Fruit fly (Drosophila melanogaster): Measurements from ENCODE around the gene CG14313.

Gene CG14313

dm6 chr3R:18227385-18227784 is 35.6 kb upstream of the CG14313 start:
- TF ChIP-seq Eip93F (GFP tag; optimal IDR thresholded peaks at IDR 0.05) (no peak), CG3919 (GFP tag; optimal IDR thresholded peaks at IDR 0.05) (no peak), net (GFP tag; optimal IDR thresholded peaks at IDR 0.05) (no peak), cyc (GFP tag; optimal IDR thresholded peaks at IDR 0.05) (no peak), fd85E (GFP tag; optimal IDR thresholded peaks at IDR 0.05) (no peak), Smox (GFP tag; optimal IDR thresholded peaks at IDR 0.05) (no peak), svp (GFP tag) (peak; percentile 95), acj6 (GFP tag; optimal IDR thresholded peaks at IDR 0.05) (no peak), Ets21C (GFP tag; optimal IDR thresholded peaks at IDR 0.05) (no peak), vri (GFP tag; optimal IDR thresholded peaks at IDR 0.05) (peak; percentile 49), dac (GFP tag; optimal IDR thresholded peaks at IDR 0.05) (no peak), Hr39 (GFP tag; optimal IDR thresholded peaks at IDR 0.05) (no peak), lz (GFP tag; optimal IDR thresholded peaks at IDR 0.05) (no peak), CG7368 (GFP tag; optimal IDR thresholded peaks at IDR 0.05) (no peak), pdm3 (GFP tag; optimal IDR thresholded peaks at IDR 0.05) (no peak), fd59A (GFP tag; optimal IDR thresholded peaks at IDR 0.05) (no peak)

- no peak for TF ChIP-seq CG3032 (tag; optimal IDR thresholded peaks at IDR 0.05)
- TF ChIP-seq eg (GFP tag; IDR thresholded peaks at IDR 0.05), result no peak
- no peak for TF ChIP-seq CG10631 (GFP tag; optimal IDR thresholded peaks at IDR 0.05)
- no peak for TF ChIP-seq fkh (GFP tag; optimal IDR thresholded peaks at IDR 0.05)
- no peak for TF ChIP-seq Sox14 (GFP tag; optimal IDR thresholded peaks at IDR 0.05)
- no peak for TF ChIP-seq CG34406 (GFP tag; optimal IDR thresholded peaks at IDR 0.05)
- no peak for TF ChIP-seq Sox15 (GFP tag; optimal IDR thresholded peaks at IDR 0.05)
- TF ChIP-seq Hr39 (GFP tag; optimal IDR thresholded peaks at IDR 0.05), result no peak
- TF ChIP-seq Hr4 (GFP tag; optimal IDR thresholded peaks at IDR 0.05), result no peak
- no peak for TF ChIP-seq CG15336 (GFP tag; IDR thresholded peaks at IDR 0.05)
- TF ChIP-seq CG11762 (GFP tag; optimal IDR thresholded peaks at IDR 0.05; ENCODE audit: insufficient read depth), result no peak
- no peak for TF ChIP-seq CG6808 (GFP tag; optimal IDR thresholded peaks at IDR 0.05)
- no peak for TF ChIP-seq Smox (GFP tag; optimal IDR thresholded peaks at IDR 0.05)
- no peak for TF ChIP-seq CG6854 (GFP tag; optimal IDR thresholded peaks at IDR 0.05)
- no peak for TF ChIP-seq fd85E (GFP tag; optimal IDR thresholded peaks at IDR 0.05)
- no peak for TF ChIP-seq Hr38 (GFP tag; optimal IDR thresholded peaks at IDR 0.05)
Measured at dm6 chr3R:18226809-18227157, 35.0 kb upstream of the CG14313 start.

DNA sequence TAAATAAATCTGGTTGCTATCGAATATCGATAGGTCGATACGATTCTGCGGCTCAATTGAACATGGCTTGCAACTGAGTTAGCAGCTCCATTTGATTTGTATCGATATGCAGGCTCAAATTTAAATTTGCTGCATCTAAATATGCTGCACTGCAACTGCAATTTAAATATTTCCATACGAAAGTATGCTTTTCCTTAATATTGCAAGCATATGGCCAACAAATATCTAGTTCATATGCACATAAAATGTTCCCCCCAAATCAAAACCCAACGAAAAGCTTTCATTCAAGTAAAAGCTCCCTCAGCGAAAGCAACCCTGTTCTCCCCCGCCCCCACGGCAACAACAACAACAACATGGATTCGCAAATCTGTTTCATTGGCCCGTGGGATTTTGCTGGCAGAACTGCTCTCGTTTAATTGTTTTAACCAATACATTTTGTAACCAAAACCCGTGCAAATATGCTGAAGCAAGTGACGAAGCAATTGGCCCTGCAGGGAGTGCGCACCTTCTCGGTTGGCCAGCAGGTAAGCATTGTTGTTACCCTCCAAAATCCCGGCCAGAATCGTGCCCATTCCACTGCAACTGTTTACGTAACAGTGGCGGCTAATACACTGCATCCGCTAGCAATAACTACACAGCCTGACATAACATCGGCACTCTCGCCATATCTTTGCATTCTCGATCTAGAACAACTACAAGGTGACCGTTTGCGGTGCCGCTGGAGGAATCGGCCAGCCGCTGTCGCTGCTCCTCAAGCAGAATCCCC is 34.5 kb upstream of the CG14313 start, which contains the start of the genes CG7168 and Mdh2:
CG7168 (minus strand) TSS at position 40 of the 766 bp plus-strand sequence.
Mdh2 (plus strand) TSS at position 354 of the 766 bp plus-strand sequence.
- TF ChIP-seq CG3919 (GFP tag; optimal IDR thresholded peaks at IDR 0.05), result no peak
- TF ChIP-seq fd85E (GFP tag; optimal IDR thresholded peaks at IDR 0.05), result no peak
- TF ChIP-seq CG16779 (tag; optimal IDR thresholded peaks at IDR 0.05), result no peak
- no peak for TF ChIP-seq eg (GFP tag; IDR thresholded peaks at IDR 0.05)
- no peak for TF ChIP-seq salr (GFP tag; optimal IDR thresholded peaks at IDR 0.05)
- TF ChIP-seq dsx (GFP tag; optimal IDR thresholded peaks at IDR 0.05; ENCODE audit: poor library complexity, severe bottlenecking), result peak; percentile 28
- no peak for TF ChIP-seq achi (GFP tag; optimal IDR thresholded peaks at IDR 0.05)
- TF ChIP-seq topi (GFP tag; optimal IDR thresholded peaks at IDR 0.05), result peak; percentile 2
- peak; percentile 82 for TF ChIP-seq vri (GFP tag; optimal IDR thresholded peaks at IDR 0.05)
- TF ChIP-seq Met (GFP tag; optimal IDR thresholded peaks at IDR 0.05), result no peak
- TF ChIP-seq fkh (GFP tag; optimal IDR thresholded peaks at IDR 0.05), result peak; percentile 79
- TF ChIP-seq CG6163 (GFP tag; IDR thresholded peaks at IDR 0.05), result no peak
- TF ChIP-seq CG11762 (GFP tag; optimal IDR thresholded peaks at IDR 0.05; ENCODE audit: insufficient read depth), result no peak
- peak; percentile 75 for TF ChIP-seq svp (GFP tag)
- no peak for TF ChIP-seq CG8319 (GFP tag; optimal IDR thresholded peaks at IDR 0.05)
- peak; percentile 17 for TF ChIP-seq esn (GFP tag; optimal IDR thresholded peaks at IDR 0.05)
- no peak for TF ChIP-seq Eip78C (GFP tag)
- no peak for TF ChIP-seq Sox102F (GFP tag; optimal IDR thresholded peaks at IDR 0.05)
- no peak for TF ChIP-seq ss (GFP tag; optimal IDR thresholded peaks at IDR 0.05)
- TF ChIP-seq acj6 (GFP tag; optimal IDR thresholded peaks at IDR 0.05), result no peak
- no peak for TF ChIP-seq CG10669 (GFP tag; optimal IDR thresholded peaks at IDR 0.05)
- no peak for TF ChIP-seq CG6854 (GFP tag; optimal IDR thresholded peaks at IDR 0.05)
- no peak for TF ChIP-seq CG32006 (GFP tag; optimal IDR thresholded peaks at IDR 0.05)
- TF ChIP-seq CG4318 (GFP tag; optimal IDR thresholded peaks at IDR 0.05), result no peak
- TF ChIP-seq spab (GFP tag; optimal IDR thresholded peaks at IDR 0.05), result no peak
- no peak for TF ChIP-seq CG7368 (GFP tag; optimal IDR thresholded peaks at IDR 0.05)
- TF ChIP-seq lz (GFP tag; optimal IDR thresholded peaks at IDR 0.05), result peak; percentile 19
- peak; percentile 7 for TF ChIP-seq Sox14 (GFP tag; optimal IDR thresholded peaks at IDR 0.05)
- TF ChIP-seq CG10631 (GFP tag; optimal IDR thresholded peaks at IDR 0.05), result no peak

Data from whole organism, prepupa.